Fruit fly (Drosophila melanogaster) whole organism, embryonic: ENCODE results near the gene AP-1-2beta.

Experiments used
- Atf3 ChIP-seq: fragments of 200-800 bp; sonication (Bioruptor generic); optimal IDR thresholded peaks from 3 replicates; lab custom pipeline; 2016; ENCODE audit warnings: missing biosample characterization, missing genetic modification characterization
- C15 ChIP-seq: fragments of 200-800 bp; sonication (Bioruptor generic); IDR thresholded peaks from 3 replicates; pipeline ENCODE4 v1.3.6; 2022; ENCODE audit warnings: missing biosample characterization, missing genetic modification characterization
- CG11085 ChIP-seq: fragments of 200-800 bp; sonication (Bioruptor generic); IDR thresholded peaks from 2 replicates; pipeline ENCODE4 v1.3.6; 2022; ENCODE audit warnings: missing biosample characterization, missing genetic modification characterization
- CG12219 ChIP-seq: fragments of 200-800 bp; sonication (Bioruptor generic); optimal IDR thresholded peaks from 3 replicates; lab custom pipeline; 2018; ENCODE audit warnings: missing biosample characterization, mild to moderate bottlenecking, missing genetic modification characterization
- CG1233 ChIP-seq: fragments of 200-800 bp; sonication (Bioruptor generic); optimal IDR thresholded peaks from 4 replicates; lab custom pipeline; 2018; ENCODE audit warnings: missing biosample characterization, mild to moderate bottlenecking, missing genetic modification characterization
- CG13624 ChIP-seq: fragments of 200-800 bp; sonication (Bioruptor generic); optimal IDR thresholded peaks from 2 replicates; lab custom pipeline; 2016; ENCODE audit warnings: missing biosample characterization, missing genetic modification characterization
- CG17328 ChIP-seq: fragments of 200-800 bp; sonication (Bioruptor generic); IDR thresholded peaks from 2 replicates; pipeline ENCODE4 v1.3.6; 2022; ENCODE audit warnings: missing biosample characterization, missing genetic modification characterization
- CG18599 ChIP-seq: fragments of 200-800 bp; sonication (Bioruptor generic); optimal IDR thresholded peaks from 3 replicates; lab custom pipeline; 2017; ENCODE audit warnings: missing biosample characterization, missing genetic modification characterization, mild to moderate bottlenecking, moderate library complexity, missing genetic modification reagents
- CG18619 ChIP-seq: fragments of 200-800 bp; sonication (Bioruptor generic); optimal IDR thresholded peaks from 3 replicates; lab custom pipeline; 2017; ENCODE audit warnings: missing biosample characterization, mild to moderate bottlenecking, missing genetic modification characterization
- CG2120 ChIP-seq: fragments of 200-800 bp; sonication (Bioruptor generic); optimal IDR thresholded peaks from 3 replicates; lab custom pipeline; 2016; ENCODE audit warnings: missing biosample characterization, missing genetic modification characterization
- CG2202 ChIP-seq: fragments of 200-800 bp; sonication (Bioruptor generic); optimal IDR thresholded peaks from 2 replicates; lab custom pipeline; 2018; ENCODE audit warnings: missing biosample characterization, mild to moderate bottlenecking, missing genetic modification characterization
- CG3065 ChIP-seq: fragments of 200-800 bp; sonication (Bioruptor generic); optimal IDR thresholded peaks from 2 replicates; lab custom pipeline; 2016; ENCODE audit warnings: missing biosample characterization, missing genetic modification characterization
- CG31388 ChIP-seq: fragments of 200-800 bp; sonication (Bioruptor generic); optimal IDR thresholded peaks from 2 replicates; lab custom pipeline; 2016; ENCODE audit warnings: missing biosample characterization, missing genetic modification characterization
- CG33213 ChIP-seq: fragments of 200-800 bp; sonication (Bioruptor generic); optimal IDR thresholded peaks from 3 replicates; lab custom pipeline; 2016; ENCODE audit warnings: missing biosample characterization, missing genetic modification characterization
- CG4424 ChIP-seq: fragments of 200-800 bp; sonication (Bioruptor generic); optimal IDR thresholded peaks from 3 replicates; lab custom pipeline; 2016; ENCODE audit warnings: missing biosample characterization, missing genetic modification characterization
- CG4730 ChIP-seq: fragments of 200-800 bp; sonication (Bioruptor generic); IDR thresholded peaks from 2 replicates; pipeline ENCODE4 v1.3.6; 2022; ENCODE audit warnings: missing biosample characterization, missing genetic modification characterization
- CG6689 ChIP-seq: fragments of 200-800 bp; sonication (Bioruptor generic); IDR thresholded peaks from 2 replicates; pipeline ENCODE4 v1.3.6; 2022; ENCODE audit warnings: missing biosample characterization, missing genetic modification characterization
- CG7745 ChIP-seq: fragments of 200-800 bp; sonication (Bioruptor generic); optimal IDR thresholded peaks from 2 replicates; lab custom pipeline; 2018; ENCODE audit warnings: missing biosample characterization, mild to moderate bottlenecking, missing genetic modification characterization, moderate library complexity
- CG8388 ChIP-seq: fragments of 200-800 bp; sonication (Bioruptor generic); optimal IDR thresholded peaks from 2 replicates; lab custom pipeline; 2019; ENCODE audit warnings: missing biosample characterization, mild to moderate bottlenecking, missing genetic modification characterization, moderate library complexity
- Dip2 ChIP-seq: fragments of 200-800 bp; sonication (Bioruptor generic); IDR thresholded peaks from 2 replicates; pipeline ENCODE4 v1.3.6; 2022; ENCODE audit warnings: missing biosample characterization, missing genetic modification characterization
- Gug ChIP-seq: fragments of 200-800 bp; sonication (Bioruptor generic); IDR thresholded peaks from 4 replicates; pipeline ENCODE4 v1.3.6; 2022; ENCODE audit warnings: missing biosample characterization, missing genetic modification characterization
- Hey ChIP-seq: fragments of 200-800 bp; sonication (Bioruptor generic); optimal IDR thresholded peaks from 3 replicates; lab custom pipeline; 2018; ENCODE audit warnings: missing biosample characterization, mild to moderate bottlenecking, missing genetic modification characterization
- HmgD ChIP-seq: fragments of 200-800 bp; sonication (Bioruptor generic); optimal IDR thresholded peaks from 3 replicates; lab custom pipeline; 2016; ENCODE audit warnings: missing biosample characterization, missing genetic modification characterization
- Jarid2 ChIP-seq: fragments of 200-800 bp; sonication (Bioruptor generic); optimal IDR thresholded peaks from 3 replicates; lab custom pipeline; 2017; ENCODE audit warnings: mild to moderate bottlenecking, missing biosample characterization, missing genetic modification reagents, missing genetic modification characterization
- Oli ChIP-seq: fragments of 200-800 bp; sonication (Bioruptor generic); optimal IDR thresholded peaks from 2 replicates; lab custom pipeline; 2018; ENCODE audit warnings: missing biosample characterization, mild to moderate bottlenecking, missing genetic modification characterization, moderate library complexity
- PHDP ChIP-seq: fragments of 200-800 bp; sonication (Bioruptor generic); optimal IDR thresholded peaks from 3 replicates; lab custom pipeline; 2018; ENCODE audit warnings: missing biosample characterization, mild to moderate bottlenecking, missing genetic modification characterization, moderate library complexity
- Ravus ChIP-seq: fragments of 200-800 bp; sonication (Bioruptor generic); IDR thresholded peaks from 2 replicates; pipeline ENCODE4 v1.3.6; 2022; ENCODE audit warnings: missing biosample characterization, missing genetic modification characterization
- Stat92E ChIP-seq, 3 experiments: fragments of >200 bp in 2 of 3; fragments of 200-800 bp in 1 of 3; sonication (Bioruptor generic) in 1 of 3; optimal IDR thresholded peaks; 2 replicates each; lab custom pipeline; 2017 to 2019; ENCODE audit warnings: missing biosample characterization in 3 of 3, missing genetic modification characterization in 3 of 3, mild to moderate bottlenecking in 1 of 3, moderate library complexity in 1 of 3
- Trl ChIP-seq, 3 experiments: fragments of >200 bp in 2 of 3; fragments of 200-800 bp in 1 of 3; sonication (Bioruptor generic) in 1 of 3; optimal IDR thresholded peaks; 2 replicates in 1 of 3; 3 replicates in 2 of 3; lab custom pipeline; 2016 to 2017; ENCODE audit warnings: missing biosample characterization in 1 of 3, missing genetic modification characterization in 1 of 3
- amos ChIP-seq: fragments of 200-800 bp; sonication (Bioruptor generic); IDR thresholded peaks from 2 replicates; pipeline ENCODE4 v1.3.6; 2022; ENCODE audit warnings: missing biosample characterization, missing genetic modification characterization; ENCODE audit not compliant: partially characterized antibody
- ap ChIP-seq: fragments of 200-800 bp; sonication (Bioruptor generic); IDR thresholded peaks from 2 replicates; pipeline ENCODE4 v1.3.6; 2022; ENCODE audit warnings: missing biosample characterization, missing genetic modification characterization
- ase ChIP-seq: fragments of 200-800 bp; sonication (Bioruptor generic); IDR thresholded peaks from 3 replicates; pipeline ENCODE4 v1.3.6; 2022; ENCODE audit warnings: missing biosample characterization, missing genetic modification characterization
- bigmax ChIP-seq: fragments of 200-800 bp; sonication (Bioruptor generic); optimal IDR thresholded peaks from 2 replicates; lab custom pipeline; 2018; ENCODE audit warnings: missing biosample characterization, mild to moderate bottlenecking, missing genetic modification characterization
- bowl ChIP-seq: fragments of 200-800 bp; sonication (Bioruptor generic); IDR thresholded peaks from 2 replicates; pipeline ENCODE4 v1.3.6; 2022; ENCODE audit warnings: missing biosample characterization, missing genetic modification characterization
- croc ChIP-seq: fragments of 200-800 bp; sonication (Bioruptor generic); conservative IDR thresholded peaks from 3 replicates; pipeline ENCODE4 v1.3.6; 2022; ENCODE audit warnings: missing biosample characterization, missing genetic modification characterization
- emc ChIP-seq: fragments of 200-800 bp; sonication (Bioruptor generic); optimal IDR thresholded peaks from 2 replicates; lab custom pipeline; 2016; ENCODE audit warnings: missing biosample characterization, missing genetic modification characterization
- en ChIP-seq: fragments of 200-800 bp; sonication (Bioruptor generic); optimal IDR thresholded peaks from 2 replicates; lab custom pipeline; 2016; ENCODE audit warnings: missing biosample characterization, missing genetic modification characterization
- gcm2 ChIP-seq: fragments of 200-800 bp; sonication (Bioruptor generic); optimal IDR thresholded peaks from 2 replicates; lab custom pipeline; 2016; ENCODE audit warnings: missing biosample characterization, missing genetic modification characterization
- hth ChIP-seq: fragments of >200 bp; optimal IDR thresholded peaks from 2 replicates; lab custom pipeline; 2017; ENCODE audit warnings: inconsistent platforms
- jing ChIP-seq: fragments of 200-800 bp; sonication (Bioruptor generic); optimal IDR thresholded peaks from 2 replicates; lab custom pipeline; 2018; ENCODE audit warnings: missing biosample characterization, mild to moderate bottlenecking, missing genetic modification characterization
- kah ChIP-seq: fragments of 200-800 bp; sonication (Bioruptor generic); optimal IDR thresholded peaks from 2 replicates; lab custom pipeline; 2018; ENCODE audit warnings: missing biosample characterization, mild to moderate bottlenecking, missing genetic modification characterization
- mld ChIP-seq: fragments of 200-800 bp; sonication (Bioruptor generic); IDR thresholded peaks from 3 replicates; pipeline ENCODE4 v1.3.6; 2022; ENCODE audit warnings: missing biosample characterization, missing genetic modification characterization; ENCODE audit not compliant: partially characterized antibody
- pan ChIP-seq, 4 experiments: fragments of >200 bp in 3 of 4; fragments of 200-800 bp in 1 of 4; sonication (Bioruptor generic) in 1 of 4; optimal IDR thresholded peaks in 3 of 4; IDR thresholded peaks in 1 of 4; 2 replicates each; pipeline versions ENCODE4 v1.3.6 to Lab custom; 2017 to 2022; ENCODE audit warnings: missing biosample characterization in 2 of 4, missing genetic modification characterization in 2 of 4, mixed read lengths in 1 of 4
- phol ChIP-seq: fragments of 200-800 bp; sonication (Bioruptor generic); optimal IDR thresholded peaks from 3 replicates; lab custom pipeline; 2018; ENCODE audit warnings: missing biosample characterization, mild to moderate bottlenecking, missing genetic modification characterization, moderate library complexity
- scrt ChIP-seq: fragments of 200-800 bp; sonication (Bioruptor generic); optimal IDR thresholded peaks from 2 replicates; lab custom pipeline; 2018; ENCODE audit warnings: missing biosample characterization, mild to moderate bottlenecking, missing genetic modification characterization, moderate library complexity
- seq ChIP-seq: fragments of 200-800 bp; sonication (Bioruptor generic); IDR thresholded peaks from 2 replicates; pipeline ENCODE4 v1.3.6; 2022; ENCODE audit warnings: missing biosample characterization, missing genetic modification characterization
- stwl ChIP-seq: fragments of 200-800 bp; sonication (Bioruptor generic); optimal IDR thresholded peaks from 3 replicates; lab custom pipeline; 2018; ENCODE audit warnings: missing biosample characterization, mild to moderate bottlenecking, missing genetic modification characterization, moderate library complexity
- tll ChIP-seq, 2 experiments: fragments of 200-800 bp in 1 of 2; fragments of >200 bp in 1 of 2; sonication (Bioruptor generic) in 1 of 2; optimal IDR thresholded peaks; 2 replicates each; lab custom pipeline; 2017 to 2019; ENCODE audit warnings: missing biosample characterization in 2 of 2, missing genetic modification characterization in 2 of 2, mild to moderate bottlenecking in 1 of 2, moderate library complexity in 1 of 2
- tna ChIP-seq: fragments of 200-800 bp; sonication (Bioruptor generic); IDR thresholded peaks from 2 replicates; pipeline ENCODE4 v1.3.6; 2022; ENCODE audit warnings: missing biosample characterization, missing genetic modification characterization; ENCODE audit not compliant: partially characterized antibody
- unc-4 ChIP-seq: fragments of 200-800 bp; sonication (Bioruptor generic); IDR thresholded peaks from 2 replicates; pipeline ENCODE4 v1.3.6; 2022; ENCODE audit warnings: missing biosample characterization, missing genetic modification characterization; ENCODE audit not compliant: partially characterized antibody
- z ChIP-seq: fragments of 200-800 bp; sonication (Bioruptor generic); IDR thresholded peaks from 3 replicates; pipeline ENCODE4 v1.3.6; 2022; ENCODE audit warnings: missing biosample characterization, missing genetic modification characterization

The AP-1-2beta gene

dm6 chrX:19696845-19697244, 34.0 kb upstream of the AP-1-2beta start, which contains the start of gene Cdc42 (continued):
- no peak for TF ChIP-seq Gug (GFP tag; lab: Robert Waterston, UW)
- TF ChIP-seq kah (GFP tag; lab: Kevin White, UChicago): no peak
- no peak for TF ChIP-seq gcm2
- TF ChIP-seq Dip2: no peak
- TF ChIP-seq PHDP (tag; lab: Kevin White, UChicago): no peak
- no peak for TF ChIP-seq CG8388 (GFP tag; lab: Kevin White, UChicago)
- TF ChIP-seq CG13624 (GFP tag; lab: Kevin White, UChicago): no peak
- no peak for TF ChIP-seq croc
- no peak for TF ChIP-seq CG12219 (GFP tag; lab: Kevin White, UChicago)
- TF ChIP-seq CG1233 (GFP tag; lab: Kevin White, UChicago): no peak
- TF ChIP-seq amos (GFP tag; lab: Robert Waterston, UW): peak; percentile 45
- no peak for TF ChIP-seq bigmax (GFP tag; lab: Kevin White, UChicago)
- no peak for TF ChIP-seq seq (GFP tag; lab: Robert Waterston, UW)
- no peak for TF ChIP-seq CG11085 (GFP tag; lab: Robert Waterston, UW)
- TF ChIP-seq CG6689 (GFP tag; lab: Robert Waterston, UW): no peak
- TF ChIP-seq scrt (GFP tag; lab: Kevin White, UChicago): no peak
- TF ChIP-seq hth (lab: Kevin White, UChicago): no peak
- no peak for TF ChIP-seq mld (GFP tag; lab: Robert Waterston, UW)
- no peak for TF ChIP-seq CG3065 (GFP tag; lab: Kevin White, UChicago)
- TF ChIP-seq CG31388: no peak
- TF ChIP-seq tna (GFP tag; lab: Robert Waterston, UW): no peak
- no peak for TF ChIP-seq Oli (tag; lab: Kevin White, UChicago)
- no peak for TF ChIP-seq phol (tag; lab: Kevin White, UChicago)
- no peak for TF ChIP-seq CG18619
- TF ChIP-seq Hey (tag; lab: Kevin White, UChicago): no peak
- TF ChIP-seq Stat92E (GFP tag; optimal IDR thresholded peaks at IDR 0.05; lab: Kevin White, UChicago): no peak
- TF ChIP-seq emc (GFP tag; lab: Kevin White, UChicago): no peak
- no peak for TF ChIP-seq Jarid2
- TF ChIP-seq CG4424: no peak
- no peak for TF ChIP-seq z (GFP tag; lab: Robert Waterston, UW)
- TF ChIP-seq CG18599 (GFP tag; lab: Kevin White, UChicago): no peak
- no peak for TF ChIP-seq CG17328 (GFP tag; lab: Robert Waterston, UW)
- no peak for TF ChIP-seq bowl (GFP tag; lab: Robert Waterston, UW)
- TF ChIP-seq CG33213: no peak
- no peak for TF ChIP-seq en (GFP tag; lab: Kevin White, UChicago)
- TF ChIP-seq CG7745 (tag; lab: Kevin White, UChicago): no peak
- peak; percentile 32 for TF ChIP-seq stwl (tag; lab: Kevin White, UChicago)
- TF ChIP-seq HmgD: no peak
- no peak for TF ChIP-seq CG2202 (tag; lab: Kevin White, UChicago)
- no peak for TF ChIP-seq ase (GFP tag; lab: Robert Waterston, UW)
- no peak for TF ChIP-seq CG2120 (GFP tag; lab: Kevin White, UChicago)
- TF ChIP-seq C15: no peak
- no peak for TF ChIP-seq CG4730
- TF ChIP-seq Ravus (GFP tag; lab: Robert Waterston, UW): no peak
- no peak for TF ChIP-seq tll (GFP tag; optimal IDR thresholded peaks at IDR 0.05; lab: Kevin White, UChicago)
- no peak for TF ChIP-seq jing (GFP tag; lab: Kevin White, UChicago)
- no peak for TF ChIP-seq pan (optimal IDR thresholded peaks at IDR 0.05; lab: Kevin White, UChicago)
- TF ChIP-seq pan (GFP tag; optimal IDR thresholded peaks at IDR 0.05 in 1 of 2, IDR thresholded peaks at IDR 0.05 in 1 of 2): no peak
- TF ChIP-seq unc-4: 0 out of 2 replicates have a peak, but pooled peaks have one; percentile 24
- no peak for TF ChIP-seq Atf3 (GFP tag; lab: Kevin White, UChicago)
- no peak for TF ChIP-seq ap
- TF ChIP-seq Trl (optimal IDR thresholded peaks at IDR 0.05; lab: Kevin White, UChicago): peak in 1 of 2 experiments; percentile 35
- TF ChIP-seq Trl (GFP tag; optimal IDR thresholded peaks at IDR 0.05; lab: Kevin White, UChicago): no peak
